Worm (Caenorhabditis elegans): Measurements from ENCODE around the gene C18E9.5.

Gene C18E9.5

ce11 chrII:8921456-8921855 lies 48.3 kb upstream of the C18E9.5 start:
- TF ChIP-seq sptf-1 (tag; optimal IDR thresholded peaks at IDR 0.05) (no peak), aha-1 (tag; optimal IDR thresholded peaks at IDR 0.05) (no peak), lin-14 (GFP tag; optimal IDR thresholded peaks at IDR 0.05) (no peak), ceh-88 (GFP tag; IDR thresholded peaks at IDR 0.05) (no peak), ceh-90 (tag; optimal IDR thresholded peaks at IDR 0.05) (no peak), blmp-1 (tag; optimal IDR thresholded peaks at IDR 0.05) (no peak), ama-1 (optimal IDR thresholded peaks at IDR 0.05) (no peak)

DNA sequence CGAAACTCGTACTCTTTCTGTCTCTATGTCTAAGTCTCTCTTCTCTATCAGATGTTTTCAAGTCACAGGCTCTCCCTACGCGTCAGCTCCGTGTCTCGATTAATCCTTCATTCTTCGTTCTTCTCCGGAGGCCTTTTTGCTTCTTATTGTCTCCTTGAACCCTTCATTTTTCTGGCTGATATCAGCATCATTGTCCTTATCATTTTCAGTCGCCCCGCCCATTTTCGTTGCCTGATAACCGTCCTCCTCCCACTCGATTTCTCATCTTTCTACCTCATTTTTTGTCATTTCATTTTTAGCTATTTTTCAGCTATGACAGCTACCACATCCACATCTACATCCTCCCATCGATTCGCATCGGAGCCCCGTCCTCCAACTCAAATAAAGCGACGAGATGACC lies 47.6 kb upstream of the C18E9.5 start, which contains the start of gene B0457.6:
TSS of gene B0457.6 (plus strand) at position 284 of the 400 bp plus-strand sequence.
- peak; percentile 35 for TF ChIP-seq elt-2 (tag; optimal IDR thresholded peaks at IDR 0.05)
- TF ChIP-seq ceh-63 (GFP tag; optimal IDR thresholded peaks at IDR 0.05), result no peak
- peak; percentile 6 for TF ChIP-seq lin-14 (GFP tag; optimal IDR thresholded peaks at IDR 0.05)

- TF ChIP-seq fkh-10 (GFP tag; optimal IDR thresholded peaks at IDR 0.05), result no peak
- no peak for TF ChIP-seq hpl-2 (GFP tag; optimal IDR thresholded peaks at IDR 0.05)
- no peak for TF ChIP-seq efl-3 (GFP tag; optimal IDR thresholded peaks at IDR 0.05)
- no peak for TF ChIP-seq lin-14 (GFP tag; optimal IDR thresholded peaks at IDR 0.05)
Measured at ce11 chrII:8923187-8923586, 46.6 kb upstream of the C18E9.5 start.

DNA sequence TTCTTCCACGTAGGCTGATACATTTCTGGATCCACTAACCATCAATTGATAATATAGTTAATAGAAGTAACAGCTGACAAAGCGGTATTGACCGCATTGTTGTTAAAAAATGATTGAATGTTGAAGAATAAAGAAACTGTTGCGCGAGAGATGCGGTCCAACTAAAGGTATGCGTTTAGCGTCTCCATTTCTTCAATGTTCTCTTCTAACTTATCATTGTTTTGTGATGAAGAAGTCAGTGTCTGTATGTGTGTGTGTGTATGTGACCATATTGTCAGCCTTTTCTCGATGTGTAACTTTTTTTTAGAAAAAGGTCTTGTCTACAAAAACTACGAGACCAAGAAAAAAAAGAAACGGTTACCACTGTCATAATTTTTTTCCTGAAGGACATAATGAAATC lies 43.3 kb upstream of the C18E9.5 start, which contains the start of gene B0457.2:
TSS of gene B0457.2 (minus strand) at position 101 of the 400 bp plus-strand sequence.
- TF ChIP-seq nhr-71 (tag; optimal IDR thresholded peaks at IDR 0.05) (no peak), elt-3 (tag; optimal IDR thresholded peaks at IDR 0.05) (peak in 1 of 6 experiments; percentile 5)

DNA sequence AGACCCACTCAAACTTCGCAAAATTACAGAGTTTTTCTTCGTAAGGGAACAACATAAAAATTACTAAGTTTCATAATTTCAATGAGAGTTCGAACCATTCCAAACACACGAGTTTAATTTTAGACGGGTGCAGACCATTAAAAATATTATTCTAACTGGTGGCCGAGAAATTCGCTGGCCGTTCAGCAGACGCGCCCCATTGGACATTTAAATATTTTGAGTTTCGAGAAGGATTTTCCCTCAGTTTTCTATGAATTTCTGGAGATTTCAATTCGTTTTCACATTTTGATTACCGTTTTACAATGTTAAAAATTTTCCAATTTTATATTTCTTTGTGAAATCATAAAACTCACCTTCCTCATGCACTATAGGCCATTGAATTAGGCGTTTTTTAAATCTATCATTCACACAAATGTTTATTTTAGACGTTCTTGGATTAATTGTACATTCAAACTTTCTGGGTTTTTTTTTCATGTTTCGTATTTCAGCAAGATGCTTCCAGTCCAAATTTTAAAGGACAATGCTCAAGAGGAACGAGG lies 42.5 kb upstream of the C18E9.5 start, which contains the start of gene cct-2:
TSS of gene cct-2 (plus strand) at position 489 of the 539 bp plus-strand sequence.
- peak; percentile 67 for TF ChIP-seq mep-1 (tag; optimal IDR thresholded peaks at IDR 0.05)
- TF ChIP-seq fos-1 (tag; optimal IDR thresholded peaks at IDR 0.05), result no peak
- TF ChIP-seq mef-2 (tag; optimal IDR thresholded peaks at IDR 0.05), result no peak
- TF ChIP-seq dpl-1 (GFP tag; optimal IDR thresholded peaks at IDR 0.05), result peak; percentile 22 to 64 (median 37)
- TF ChIP-seq C16A3.4 (tag; optimal IDR thresholded peaks at IDR 0.05), result peak; percentile 70
- TF ChIP-seq nhr-47 (tag; optimal IDR thresholded peaks at IDR 0.05), result peak; percentile 38
- peak; percentile 50 for TF ChIP-seq lin-15B (tag; optimal IDR thresholded peaks at IDR 0.05)
- no peak for TF ChIP-seq snpc-4 (tag; optimal IDR thresholded peaks at IDR 0.05)
- peak; percentile 13 for TF ChIP-seq dsc-1 (tag; optimal IDR thresholded peaks at IDR 0.05)
- peak; percentile 28 for TF ChIP-seq nhr-90 (tag; optimal IDR thresholded peaks at IDR 0.05; ENCODE audit: poor library complexity)
- TF ChIP-seq elt-3 (tag; optimal IDR thresholded peaks at IDR 0.05), result peak in 1 of 6 experiments; percentile 35
- no peak for TF ChIP-seq zip-4 (GFP tag; optimal IDR thresholded peaks at IDR 0.05)
- TF ChIP-seq rnt-1 (tag; optimal IDR thresholded peaks at IDR 0.05), result peak; percentile 59
- peak; percentile 31 for TF ChIP-seq swsn-7 (tag; optimal IDR thresholded peaks at IDR 0.05)
- TF ChIP-seq pag-3 (tag; optimal IDR thresholded peaks at IDR 0.05; ENCODE audit: borderline replicate concordance, insufficient read depth), result no peak
- no peak for TF ChIP-seq unc-98 (GFP tag; IDR thresholded peaks at IDR 0.05)
- no peak for TF ChIP-seq nhr-77 (tag; optimal IDR thresholded peaks at IDR 0.05)
- peak; percentile 63 for TF ChIP-seq blmp-1 (tag; optimal IDR thresholded peaks at IDR 0.05)
- TF ChIP-seq nhr-85 (tag), result peak; percentile 66
- TF ChIP-seq unc-130 (tag; optimal IDR thresholded peaks at IDR 0.05), result peak; percentile 3
- TF ChIP-seq C04F5.9 (tag; optimal IDR thresholded peaks at IDR 0.05), result no peak
- peak; percentile 21 for TF ChIP-seq skn-1 (tag; optimal IDR thresholded peaks at IDR 0.05)
- TF ChIP-seq lsy-2 (tag; optimal IDR thresholded peaks at IDR 0.05), result peak; percentile 27 to 72
- TF ChIP-seq lin-35 (GFP tag; optimal IDR thresholded peaks at IDR 0.05), result peak; percentile 48 to 60
- TF ChIP-seq ceh-90 (tag; optimal IDR thresholded peaks at IDR 0.05), result peak; percentile 65
- TF ChIP-seq mdl-1 (tag; optimal IDR thresholded peaks at IDR 0.05), result peak in 1 of 2 experiments; percentile 3
- no peak for TF ChIP-seq fkh-4 (tag; optimal IDR thresholded peaks at IDR 0.05; ENCODE audit: borderline replicate concordance)
- peak; percentile 56 for TF ChIP-seq nhr-20 (tag; optimal IDR thresholded peaks at IDR 0.05)
- TF ChIP-seq snu-23 (GFP tag; optimal IDR thresholded peaks at IDR 0.05), result peak; percentile 68
- peak; percentile 64 for TF ChIP-seq lir-3 (tag; optimal IDR thresholded peaks at IDR 0.05; ENCODE audit: poor library complexity)
- no peak for TF ChIP-seq lin-13 (GFP tag; optimal IDR thresholded peaks at IDR 0.05)
- TF ChIP-seq efl-1 (optimal IDR thresholded peaks at IDR 0.05), result peak; percentile 30 to 51
- peak; percentile 54 to 96 for TF ChIP-seq efl-1 (GFP tag; optimal IDR thresholded peaks at IDR 0.05 in 1 of 2)
- peak; percentile 59 for TF ChIP-seq nhr-71 (tag; optimal IDR thresholded peaks at IDR 0.05)
